Worm (Caenorhabditis elegans) whole organism, mixed stage, embryonic: Measurements from ENCODE around the gene F45G2.9.

Experiments
- blmp-1 ChIP-seq: fragments of 150-350 bp; optimal IDR thresholded peaks from 2 replicates; lab custom pipeline; 2014; ENCODE audit warnings: missing biosample characterization, missing genetic modification characterization
- ceh-39 ChIP-seq: fragments of 150-350 bp; optimal IDR thresholded peaks from 2 replicates; lab custom pipeline; 2014; ENCODE audit warnings: missing biosample characterization, missing genetic modification characterization
- ceh-43 ChIP-seq: fragments of 200-800 bp; sonication (Bioruptor generic); optimal IDR thresholded peaks from 2 replicates; lab custom pipeline; 2018; ENCODE audit warnings: mild to moderate bottlenecking, missing genetic modification characterization, moderate library complexity, missing compliant biosample characterization
- ceh-83 ChIP-seq: fragments of 200-800 bp; sonication (Bioruptor generic); optimal IDR thresholded peaks from 2 replicates; lab custom pipeline; 2018; ENCODE audit warnings: mild to moderate bottlenecking, missing genetic modification characterization, missing compliant biosample characterization
- ces-1 ChIP-seq: fragments of 150-350 bp; optimal IDR thresholded peaks from 2 replicates; lab custom pipeline; 2014; ENCODE audit warnings: missing biosample characterization, missing genetic modification reagents, missing genetic modification characterization
- drap-1 ChIP-seq: fragments of 200-800 bp; sonication (Bioruptor generic); optimal IDR thresholded peaks from 3 replicates; lab custom pipeline; 2018; ENCODE audit warnings: mild to moderate bottlenecking, missing genetic modification characterization, missing compliant biosample characterization
- elt-1 ChIP-seq: sonication (generic microtip); optimal IDR thresholded peaks from 2 replicates; lab custom pipeline; 2017; ENCODE audit warnings: missing genetic modification characterization, mild to moderate bottlenecking, missing compliant biosample characterization, antibody characterized with exemption, moderate library complexity, borderline replicate concordance; ENCODE audit not compliant: insufficient read depth
- elt-3 ChIP-seq: fragments of 150-350 bp; optimal IDR thresholded peaks from 2 replicates; lab custom pipeline; 2014; ENCODE audit warnings: missing biosample characterization, missing genetic modification characterization
- lin-13 ChIP-seq: fragments of 150-350 bp; optimal IDR thresholded peaks from 2 replicates; lab custom pipeline; 2014; ENCODE audit warnings: missing biosample characterization, missing genetic modification characterization
- lin-32 ChIP-seq: fragments of 200-800 bp; sonication (Bioruptor generic); optimal IDR thresholded peaks from 2 replicates; lab custom pipeline; 2018; ENCODE audit warnings: mild to moderate bottlenecking, missing genetic modification characterization, missing compliant biosample characterization
- mep-1 ChIP-seq: fragments of 150-350 bp; optimal IDR thresholded peaks from 2 replicates; lab custom pipeline; 2017; ENCODE audit warnings: missing biosample characterization, missing genetic modification reagents, missing genetic modification characterization, inconsistent platforms
- mls-2 ChIP-seq: sonication (generic microtip); optimal IDR thresholded peaks from 2 replicates; lab custom pipeline; 2016; ENCODE audit warnings: mild to moderate bottlenecking, missing genetic modification characterization, moderate library complexity, missing compliant biosample characterization
- nhr-2 ChIP-seq: fragments of 150-350 bp; optimal IDR thresholded peaks from 2 replicates; lab custom pipeline; 2014; ENCODE audit warnings: missing biosample characterization, missing genetic modification characterization
- nhr-237 ChIP-seq: fragments of 150-350 bp; optimal IDR thresholded peaks from 2 replicates; lab custom pipeline; 2014; ENCODE audit warnings: missing biosample characterization, missing genetic modification characterization
- unc-120 ChIP-seq: sonication (generic microtip); optimal IDR thresholded peaks from 2 replicates; lab custom pipeline; 2017; ENCODE audit warnings: missing genetic modification characterization, missing compliant biosample characterization; ENCODE audit not compliant: poor library complexity, severe bottlenecking
- unc-39 ChIP-seq: fragments of 150-350 bp; optimal IDR thresholded peaks from 2 replicates; lab custom pipeline; 2014; ENCODE audit warnings: missing biosample characterization, missing genetic modification characterization
- zip-8 ChIP-seq: fragments of 150-350 bp; optimal IDR thresholded peaks from 2 replicates; lab custom pipeline; 2014; ENCODE audit warnings: missing biosample characterization, missing genetic modification characterization
- ztf-11 ChIP-seq: fragments of 150-350 bp; optimal IDR thresholded peaks from 2 replicates; lab custom pipeline; 2014; ENCODE audit warnings: missing biosample characterization, missing genetic modification characterization

Gene F45G2.9

ce11 chrIII:13385850-13386249, 50.9 kb downstream of the F45G2.9 start, which contains the start of gene T03F6.4:
T03F6.4 (plus strand) TSS chrIII:13386150.
- TF ChIP-seq mep-1 (tag; lab: Kevin White, UChicago) (no peak), mls-2 (no peak), ztf-11 (tag; lab: Kevin White, UChicago) (no peak), ceh-43 (GFP tag; lab: Kevin White, UChicago) (no peak), elt-1 (tag; lab: Kevin White, UChicago) (no peak), ceh-39 (no peak), zip-8 (tag; lab: Kevin White, UChicago) (no peak), nhr-237 (tag; lab: Kevin White, UChicago) (no peak), unc-120 (tag; lab: Kevin White, UChicago) (no peak), nhr-2 (tag; lab: Kevin White, UChicago) (no peak), ces-1 (GFP tag; lab: Kevin White, UChicago) (no peak), ceh-83 (GFP tag; lab: Kevin White, UChicago) (no peak), elt-3 (tag; lab: Kevin White, UChicago) (no peak), drap-1 (GFP tag; lab: Kevin White, UChicago) (no peak), lin-13 (no peak), lin-32 (GFP tag; lab: Kevin White, UChicago) (no peak), unc-39 (tag; lab: Kevin White, UChicago) (no peak), blmp-1 (tag; lab: Kevin White, UChicago) (no peak)
